Fruit fly (Drosophila melanogaster) whole organism, prepupa: ENCODE results near the gene CG4702.
A peak's percentile ranks its signal among the peaks of the same experiment; 100 is the strongest.

ENCODE experiments used
- Blimp-1 ChIP-seq: fragments of 200-800 bp; sonication (Bioruptor generic); optimal IDR thresholded peaks from 3 replicates; lab custom pipeline; 2017; ENCODE audit warnings: missing biosample characterization, missing genetic modification characterization, mild to moderate bottlenecking, moderate library complexity, missing genetic modification reagents
- CG10631 ChIP-seq: fragments of 200-800 bp; sonication (Bioruptor generic); optimal IDR thresholded peaks from 2 replicates; lab custom pipeline; 2016; ENCODE audit warnings: missing biosample characterization, missing genetic modification characterization
- CG11762 ChIP-seq: fragments of 200-800 bp; sonication (Bioruptor generic); optimal IDR thresholded peaks from 3 replicates; lab custom pipeline; 2016; ENCODE audit warnings: missing biosample characterization, missing genetic modification characterization; ENCODE audit not compliant: insufficient read depth
- CG11902 ChIP-seq: fragments of 200-800 bp; sonication (Bioruptor generic); optimal IDR thresholded peaks from 3 replicates; lab custom pipeline; 2016; ENCODE audit warnings: missing biosample characterization, missing genetic modification characterization
- CG15336 ChIP-seq: fragments of 200-800 bp; sonication (Bioruptor generic); IDR thresholded peaks from 2 replicates; pipeline ENCODE4 v1.3.6; 2022; ENCODE audit warnings: missing biosample characterization, missing genetic modification characterization
- CG1621 ChIP-seq: fragments of 200-800 bp; sonication (Bioruptor generic); optimal IDR thresholded peaks from 3 replicates; lab custom pipeline; 2018; ENCODE audit warnings: missing biosample characterization, mild to moderate bottlenecking, missing genetic modification characterization
- CG3032 ChIP-seq: fragments of 200-800 bp; optimal IDR thresholded peaks from 2 replicates; lab custom pipeline; 2019; ENCODE audit warnings: missing biosample characterization, mild to moderate bottlenecking, missing genetic modification characterization, moderate library complexity
- CG31627 ChIP-seq: fragments of 200-800 bp; sonication (Bioruptor generic); optimal IDR thresholded peaks from 3 replicates; lab custom pipeline; 2016; ENCODE audit warnings: missing biosample characterization, missing genetic modification characterization
- CG32006 ChIP-seq: fragments of 200-800 bp; sonication (Bioruptor generic); optimal IDR thresholded peaks from 3 replicates; lab custom pipeline; 2017; ENCODE audit warnings: missing biosample characterization, mild to moderate bottlenecking, missing genetic modification characterization
- CG34406 ChIP-seq: fragments of 200-800 bp; sonication (Bioruptor generic); optimal IDR thresholded peaks from 3 replicates; lab custom pipeline; 2016; ENCODE audit warnings: missing biosample characterization, missing genetic modification characterization
- CG4318 ChIP-seq: fragments of 200-800 bp; sonication (Bioruptor generic); optimal IDR thresholded peaks from 3 replicates; lab custom pipeline; 2017; ENCODE audit warnings: missing biosample characterization, mild to moderate bottlenecking, missing genetic modification characterization
- CG6163 ChIP-seq: fragments of 200-800 bp; sonication (Bioruptor generic); IDR thresholded peaks from 3 replicates; pipeline ENCODE4 v1.3.6; 2022; ENCODE audit warnings: missing biosample characterization, missing genetic modification characterization
- CG6276 ChIP-seq: fragments of 200-800 bp; sonication (Bioruptor generic); optimal IDR thresholded peaks from 2 replicates; lab custom pipeline; 2017; ENCODE audit warnings: missing biosample characterization, mild to moderate bottlenecking, missing genetic modification characterization
- CG6792 ChIP-seq: fragments of 200-800 bp; sonication (Bioruptor generic); optimal IDR thresholded peaks from 3 replicates; lab custom pipeline; 2016; ENCODE audit warnings: missing biosample characterization, missing genetic modification characterization
- CG6808 ChIP-seq: fragments of 200-800 bp; sonication (Bioruptor generic); optimal IDR thresholded peaks from 3 replicates; lab custom pipeline; 2017; ENCODE audit warnings: missing biosample characterization, missing genetic modification characterization, mild to moderate bottlenecking, moderate library complexity, missing genetic modification reagents
- CG6854 ChIP-seq: fragments of 200-800 bp; sonication (Bioruptor generic); optimal IDR thresholded peaks from 2 replicates; lab custom pipeline; 2017; ENCODE audit warnings: missing biosample characterization, mild to moderate bottlenecking, missing genetic modification characterization
- CG8632 ChIP-seq: fragments of 200-800 bp; sonication (Bioruptor generic); optimal IDR thresholded peaks from 3 replicates; lab custom pipeline; 2016; ENCODE audit warnings: missing biosample characterization, missing genetic modification characterization
- Eip75B ChIP-seq: fragments of 200-800 bp; sonication (Bioruptor generic); optimal IDR thresholded peaks from 3 replicates; lab custom pipeline; 2016; ENCODE audit warnings: missing biosample characterization, missing genetic modification characterization
- Eip78C ChIP-seq: fragments of 200-800 bp; sonication (Bioruptor generic); peaks from one replicate; lab custom pipeline; 2016; ENCODE audit warnings: missing biosample characterization, missing genetic modification characterization
- Eip93F ChIP-seq: fragments of 200-800 bp; sonication (Bioruptor generic); optimal IDR thresholded peaks from 2 replicates; lab custom pipeline; 2016; ENCODE audit warnings: missing biosample characterization, mild to moderate bottlenecking, missing genetic modification characterization
- Ets21C ChIP-seq: fragments of 200-800 bp; sonication (Bioruptor generic); optimal IDR thresholded peaks from 3 replicates; lab custom pipeline; 2016; ENCODE audit warnings: missing biosample characterization, missing genetic modification characterization
- Ets96B ChIP-seq: fragments of 200-800 bp; optimal IDR thresholded peaks from 2 replicates; lab custom pipeline; 2019; ENCODE audit warnings: missing biosample characterization, mild to moderate bottlenecking, missing genetic modification characterization, moderate library complexity
- Gug ChIP-seq: fragments of 200-800 bp; sonication (Bioruptor generic); IDR thresholded peaks from 2 replicates; pipeline ENCODE4 v1.3.6; 2022; ENCODE audit warnings: missing biosample characterization, missing genetic modification characterization
- Hr38 ChIP-seq: sonication (Bioruptor generic); optimal IDR thresholded peaks from 2 replicates; lab custom pipeline; 2016; ENCODE audit warnings: missing biosample characterization, missing genetic modification characterization
- Hr39 ChIP-seq: fragments of 200-800 bp; sonication (Bioruptor generic); optimal IDR thresholded peaks from 2 replicates; lab custom pipeline; 2016; ENCODE audit warnings: missing biosample characterization, missing genetic modification characterization
- Lpt ChIP-seq: fragments of 200-800 bp; sonication (Bioruptor generic); optimal IDR thresholded peaks from 3 replicates; lab custom pipeline; 2016; ENCODE audit warnings: missing biosample characterization, missing genetic modification characterization
- Met ChIP-seq: fragments of 200-800 bp; sonication (Bioruptor generic); optimal IDR thresholded peaks from 3 replicates; lab custom pipeline; 2016; ENCODE audit warnings: missing biosample characterization, missing genetic modification characterization
- Smox ChIP-seq: fragments of 200-800 bp; sonication (Bioruptor generic); optimal IDR thresholded peaks from 3 replicates; lab custom pipeline; 2016; ENCODE audit warnings: missing biosample characterization, missing genetic modification characterization
- Sox102F ChIP-seq: fragments of 200-800 bp; sonication (Bioruptor generic); optimal IDR thresholded peaks from 2 replicates; lab custom pipeline; 2016; ENCODE audit warnings: missing biosample characterization, mild to moderate bottlenecking, missing genetic modification characterization
- Sox15 ChIP-seq: fragments of 200-800 bp; sonication (Bioruptor generic); optimal IDR thresholded peaks from 3 replicates; lab custom pipeline; 2016; ENCODE audit warnings: missing biosample characterization, missing genetic modification characterization
- achi ChIP-seq: fragments of 200-800 bp; sonication (Bioruptor generic); optimal IDR thresholded peaks from 3 replicates; lab custom pipeline; 2016; ENCODE audit warnings: missing biosample characterization, missing genetic modification characterization
- acj6 ChIP-seq: fragments of 200-800 bp; sonication (Bioruptor generic); optimal IDR thresholded peaks from 3 replicates; lab custom pipeline; 2016; ENCODE audit warnings: missing biosample characterization, missing genetic modification characterization
- cyc ChIP-seq: fragments of 200-800 bp; sonication (Bioruptor generic); optimal IDR thresholded peaks from 3 replicates; lab custom pipeline; 2016; ENCODE audit warnings: missing biosample characterization, missing genetic modification characterization
- dac ChIP-seq: fragments of 200-800 bp; sonication (Bioruptor generic); optimal IDR thresholded peaks from 2 replicates; lab custom pipeline; 2017; ENCODE audit warnings: missing biosample characterization, mild to moderate bottlenecking, missing genetic modification characterization
- dsx ChIP-seq: fragments of 200-800 bp; optimal IDR thresholded peaks from 3 replicates; lab custom pipeline; 2019; ENCODE audit warnings: missing biosample characterization, mild to moderate bottlenecking, missing genetic modification characterization, moderate library complexity; ENCODE audit not compliant: poor library complexity, severe bottlenecking
- esn ChIP-seq: fragments of 200-800 bp; sonication (Bioruptor generic); optimal IDR thresholded peaks from 2 replicates; lab custom pipeline; 2016; ENCODE audit warnings: missing biosample characterization, mild to moderate bottlenecking, missing genetic modification characterization, moderate library complexity
- fd59A ChIP-seq: fragments of 200-800 bp; sonication (Bioruptor generic); optimal IDR thresholded peaks from 2 replicates; lab custom pipeline; 2017; ENCODE audit warnings: missing biosample characterization, mild to moderate bottlenecking, missing genetic modification characterization, missing genetic modification reagents
- fkh ChIP-seq: fragments of 200-800 bp; sonication (Bioruptor generic); optimal IDR thresholded peaks from 3 replicates; lab custom pipeline; 2017; ENCODE audit warnings: missing biosample characterization, mild to moderate bottlenecking, missing genetic modification characterization, moderate library complexity
- lz ChIP-seq: fragments of 200-800 bp; sonication (Bioruptor generic); optimal IDR thresholded peaks from 3 replicates; lab custom pipeline; 2016; ENCODE audit warnings: missing biosample characterization, missing genetic modification characterization
- net ChIP-seq: fragments of 200-800 bp; sonication (Bioruptor generic); optimal IDR thresholded peaks from 3 replicates; lab custom pipeline; 2016; ENCODE audit warnings: missing biosample characterization, missing genetic modification characterization
- pdm3 ChIP-seq: fragments of 200-800 bp; sonication (Bioruptor generic); optimal IDR thresholded peaks from 3 replicates; lab custom pipeline; 2016; ENCODE audit warnings: missing biosample characterization, missing genetic modification characterization
- ss ChIP-seq, 2 experiments: fragments of 200-800 bp; sonication (Bioruptor generic); optimal IDR thresholded peaks; 2 replicates in 1 of 2; 3 replicates in 1 of 2; lab custom pipeline; 2017 to 2018; ENCODE audit warnings: mild to moderate bottlenecking in 2 of 2, missing biosample characterization in 2 of 2, missing genetic modification characterization in 2 of 2, moderate library complexity in 1 of 2
- svp ChIP-seq: fragments of 200-800 bp; sonication (Bioruptor generic); peaks from one replicate; lab custom pipeline; 2016; ENCODE audit warnings: missing biosample characterization, missing genetic modification characterization
- topi ChIP-seq: fragments of 200-800 bp; sonication (Bioruptor generic); optimal IDR thresholded peaks from 3 replicates; lab custom pipeline; 2016; ENCODE audit warnings: missing biosample characterization, missing genetic modification characterization
- vri ChIP-seq: fragments of 200-800 bp; sonication (Bioruptor generic); optimal IDR thresholded peaks from 3 replicates; lab custom pipeline; 2016; ENCODE audit warnings: missing biosample characterization, mild to moderate bottlenecking, missing genetic modification characterization

Gene CG4702

DNA sequence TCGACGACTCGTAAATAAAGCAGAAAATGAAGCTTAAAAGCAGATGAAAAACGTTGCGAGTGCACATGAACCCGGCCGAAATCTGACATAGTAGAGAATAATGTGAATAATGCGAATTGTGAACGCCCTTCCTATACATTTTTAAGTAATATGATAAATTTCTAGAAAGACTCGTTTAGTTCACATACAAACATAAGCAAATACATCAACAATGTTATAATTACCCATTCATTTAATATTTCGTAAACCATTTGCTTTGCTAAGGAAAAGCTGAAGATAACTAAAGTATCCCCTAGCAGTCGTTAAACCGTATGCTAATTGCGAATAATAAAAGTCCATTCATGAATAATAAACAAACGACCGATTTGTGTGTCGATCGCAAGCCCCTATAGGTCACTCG lies 44.5 kb downstream of the CG4702 start:
- peak; percentile 33 for TF ChIP-seq pdm3 (GFP tag; lab: Kevin White, UChicago)
- peak; percentile 55 for TF ChIP-seq Eip78C (GFP tag; lab: Kevin White, UChicago)
- TF ChIP-seq CG4318 (GFP tag; lab: Kevin White, UChicago): no peak
- TF ChIP-seq cyc (GFP tag; lab: Kevin White, UChicago): peak; percentile 5
- TF ChIP-seq fkh (GFP tag; lab: Kevin White, UChicago): peak; percentile 19
- peak; percentile 31 for TF ChIP-seq Met
- no peak for TF ChIP-seq CG6276 (GFP tag; lab: Kevin White, UChicago)
- TF ChIP-seq CG1621 (tag; lab: Kevin White, UChicago): no peak
- no peak for TF ChIP-seq CG6808
- peak; percentile 4 for TF ChIP-seq net
- TF ChIP-seq CG3032 (tag; lab: Kevin White, UChicago): no peak
- peak; percentile 15 for TF ChIP-seq lz (GFP tag; lab: Kevin White, UChicago)
- peak; percentile 33 for TF ChIP-seq esn (GFP tag; lab: Kevin White, UChicago)
- peak; percentile 15 for TF ChIP-seq acj6 (GFP tag; lab: Kevin White, UChicago)
- TF ChIP-seq fd59A (GFP tag; lab: Kevin White, UChicago): no peak
- TF ChIP-seq CG34406 (GFP tag; lab: Kevin White, UChicago): peak; percentile 9
- TF ChIP-seq CG31627: peak; percentile 28
- no peak for TF ChIP-seq CG6163 (GFP tag; lab: Robert Waterston, UW)
- TF ChIP-seq topi (GFP tag; lab: Kevin White, UChicago): peak; percentile 4
- peak; percentile 17 for TF ChIP-seq CG8632 (GFP tag; lab: Kevin White, UChicago)
- peak; percentile 30 for TF ChIP-seq Hr39
- TF ChIP-seq CG15336 (GFP tag; lab: Robert Waterston, UW): no peak
- TF ChIP-seq CG6854: no peak
- TF ChIP-seq Sox102F: peak; percentile 22
- TF ChIP-seq Smox: peak; percentile 27
- TF ChIP-seq svp (GFP tag; lab: Kevin White, UChicago): peak; percentile 78
- TF ChIP-seq CG6792 (GFP tag; lab: Kevin White, UChicago): peak; percentile 11
- TF ChIP-seq Ets21C (GFP tag; lab: Kevin White, UChicago): no peak

DNA sequence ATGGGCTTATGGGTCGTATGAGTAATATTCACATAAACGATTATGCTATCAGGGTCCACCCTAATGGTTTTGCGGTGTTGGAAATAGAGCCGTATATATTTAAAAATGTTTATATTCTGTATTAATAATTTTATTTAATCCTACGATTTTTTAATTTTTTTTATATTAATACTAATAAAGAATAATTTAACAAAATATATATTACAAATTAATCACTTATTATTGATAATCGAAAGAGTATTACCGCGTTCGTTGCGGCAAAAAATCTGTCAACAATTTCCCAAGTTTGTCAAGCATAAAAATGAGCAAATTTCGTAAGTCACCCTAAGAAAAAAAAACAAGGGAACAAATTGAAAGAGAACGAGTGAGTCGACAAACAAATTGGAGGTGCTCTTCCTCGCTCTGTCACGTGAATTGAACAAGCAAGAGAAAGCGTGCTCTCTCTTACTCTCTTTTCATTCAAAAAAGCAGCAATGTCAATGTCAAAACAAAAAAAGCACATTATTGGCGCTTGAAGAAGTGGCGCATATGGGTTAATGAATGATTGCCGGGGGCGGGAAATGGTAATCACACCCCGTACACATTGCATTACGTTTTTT lies 47.5 kb downstream of the CG4702 start:
- TF ChIP-seq Eip75B (GFP tag; lab: Kevin White, UChicago): no peak
- no peak for TF ChIP-seq Lpt (GFP tag; lab: Kevin White, UChicago)
- TF ChIP-seq pdm3 (GFP tag; lab: Kevin White, UChicago): no peak
- no peak for TF ChIP-seq dsx
- TF ChIP-seq topi (GFP tag; lab: Kevin White, UChicago): no peak
- no peak for TF ChIP-seq Eip93F (GFP tag; lab: Kevin White, UChicago)
- TF ChIP-seq CG1621 (tag; lab: Kevin White, UChicago): no peak
- no peak for TF ChIP-seq CG8632 (GFP tag; lab: Kevin White, UChicago)
- no peak for TF ChIP-seq Sox15
- no peak for TF ChIP-seq CG31627
- TF ChIP-seq fkh (GFP tag; lab: Kevin White, UChicago): no peak
- TF ChIP-seq CG11902 (GFP tag; lab: Kevin White, UChicago): no peak
- TF ChIP-seq CG32006 (GFP tag; lab: Kevin White, UChicago): no peak
- peak; percentile 63 for TF ChIP-seq svp (GFP tag; lab: Kevin White, UChicago)
- TF ChIP-seq CG6163 (GFP tag; lab: Robert Waterston, UW): peak; percentile 12; the same call in 1 of the 3 replicates
- peak; percentile 36 for TF ChIP-seq Eip78C (GFP tag; lab: Kevin White, UChicago)
- no peak for TF ChIP-seq esn (GFP tag; lab: Kevin White, UChicago)
- TF ChIP-seq, all 60 proteins: peak for 3

DNA sequence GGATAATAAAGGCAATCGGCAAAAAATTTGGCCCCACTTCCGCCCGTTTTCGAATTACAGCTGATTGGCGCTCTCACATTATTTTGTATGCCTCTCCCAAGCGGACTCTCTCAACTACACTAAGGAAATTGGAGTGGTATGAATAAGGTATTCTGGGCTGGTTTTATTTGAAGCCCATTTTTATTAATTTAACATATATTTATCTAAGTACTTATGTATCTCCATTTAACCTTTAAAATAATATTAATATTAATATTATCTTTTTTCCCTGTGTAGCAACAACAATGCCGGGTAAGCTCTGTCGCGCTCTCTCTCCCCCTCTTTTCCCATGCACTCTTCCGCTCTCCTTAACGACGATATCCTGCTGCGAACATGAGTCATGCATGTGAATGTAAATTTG lies 49.0 kb downstream of the CG4702 start:
- peak; percentile 71 for TF ChIP-seq Met
- no peak for TF ChIP-seq dac
- TF ChIP-seq CG10631 (GFP tag; lab: Kevin White, UChicago): peak; percentile 82
- TF ChIP-seq vri (GFP tag; lab: Kevin White, UChicago): peak; percentile 55
- peak; percentile 58 for TF ChIP-seq Gug (GFP tag; lab: Robert Waterston, UW)
- peak; percentile 68 for TF ChIP-seq CG11902 (GFP tag; lab: Kevin White, UChicago)
- TF ChIP-seq Blimp-1 (GFP tag; lab: Kevin White, UChicago): peak; percentile 58
- TF ChIP-seq CG1621 (tag; lab: Kevin White, UChicago): peak; percentile 59
- peak; percentile 71 for TF ChIP-seq CG11762 (GFP tag; lab: Kevin White, UChicago)
- TF ChIP-seq topi (GFP tag; lab: Kevin White, UChicago): peak; percentile 67
- peak; percentile 87 for TF ChIP-seq CG6163 (GFP tag; lab: Robert Waterston, UW)
- peak; percentile 51 to 81 for TF ChIP-seq ss (GFP tag; optimal IDR thresholded peaks at IDR 0.05; lab: Kevin White, UChicago)
- TF ChIP-seq esn (GFP tag; lab: Kevin White, UChicago): peak; percentile 82
- peak; percentile 54 for TF ChIP-seq net
- peak; percentile 62 for TF ChIP-seq Eip75B (GFP tag; lab: Kevin White, UChicago)
- peak; percentile 83 for TF ChIP-seq Ets96B
- TF ChIP-seq Ets21C (GFP tag; lab: Kevin White, UChicago): peak; percentile 47
- TF ChIP-seq CG8632 (GFP tag; lab: Kevin White, UChicago): peak; percentile 74
- TF ChIP-seq CG31627: peak; percentile 59
- TF ChIP-seq achi (GFP tag; lab: Kevin White, UChicago): peak; percentile 74
- TF ChIP-seq CG34406 (GFP tag; lab: Kevin White, UChicago): peak; percentile 77
- no peak for TF ChIP-seq Hr38 (GFP tag; lab: Kevin White, UChicago)
- TF ChIP-seq Eip78C (GFP tag; lab: Kevin White, UChicago): no peak
